Worm (Caenorhabditis elegans) whole organism, young adult: Measurements from ENCODE around the gene orc-2.

Experiments
- B0336.3 ChIP-seq: fragments of 200-800 bp; sonication (Bioruptor generic); IDR thresholded peaks from 2 replicates; pipeline ENCODE4 v1.3.6; 2022; ENCODE audit warnings: missing genetic modification characterization, missing compliant biosample characterization
- C17E4.6 ChIP-seq: fragments of 200-800 bp; sonication (Bioruptor generic); IDR thresholded peaks from 2 replicates; pipeline ENCODE4 v1.3.6; 2022; ENCODE audit warnings: missing genetic modification reagents, missing genetic modification characterization, missing compliant biosample characterization
- D2030.7 ChIP-seq: fragments of 200-800 bp; sonication (Bioruptor generic); IDR thresholded peaks from 2 replicates; pipeline ENCODE4 v1.3.6; 2022; ENCODE audit warnings: missing genetic modification reagents, missing genetic modification characterization, missing compliant biosample characterization
- F33H1.4 ChIP-seq: fragments of 200-800 bp; sonication (Bioruptor generic); IDR thresholded peaks from 2 replicates; pipeline ENCODE4 v1.3.6; 2022; ENCODE audit warnings: missing genetic modification reagents, missing genetic modification characterization, missing compliant biosample characterization
- F39B2.1 ChIP-seq: fragments of 200-800 bp; sonication (Bioruptor generic); IDR thresholded peaks from 2 replicates; pipeline ENCODE4 v1.3.6; 2022; ENCODE audit warnings: missing genetic modification reagents, missing genetic modification characterization, missing compliant biosample characterization
- F49E8.2 ChIP-seq: sonication (generic microtip); optimal IDR thresholded peaks from 3 replicates; lab custom pipeline; 2017; ENCODE audit warnings: missing genetic modification characterization, mild to moderate bottlenecking, missing compliant biosample characterization, antibody characterized with exemption, moderate library complexity; ENCODE audit not compliant: insufficient read depth
- F55B11.4 ChIP-seq: sonication (generic microtip); optimal IDR thresholded peaks from 2 replicates; lab custom pipeline; 2016; ENCODE audit warnings: missing compliant biosample characterization, missing genetic modification characterization, borderline replicate concordance; ENCODE audit not compliant: insufficient read depth
- F57C9.4 ChIP-seq: sonication (generic microtip); optimal IDR thresholded peaks from 2 replicates; lab custom pipeline; 2017; ENCODE audit warnings: mild to moderate bottlenecking, missing genetic modification characterization, missing compliant biosample characterization
- K11D2.4 ChIP-seq: fragments of 200-800 bp; sonication (Bioruptor generic); IDR thresholded peaks from 2 replicates; pipeline ENCODE4 v1.3.6; 2022; ENCODE audit warnings: missing genetic modification reagents, missing genetic modification characterization, missing compliant biosample characterization
- Y95B8A.8 ChIP-seq: fragments of 200-800 bp; sonication (Bioruptor generic); IDR thresholded peaks from 2 replicates; pipeline ENCODE4 v1.3.6; 2022; ENCODE audit warnings: missing genetic modification reagents, missing genetic modification characterization, missing compliant biosample characterization
- aptf-3 ChIP-seq: fragments of 200-800 bp; sonication (Bioruptor generic); IDR thresholded peaks from 2 replicates; pipeline ENCODE4 v1.3.6; 2022; ENCODE audit warnings: missing genetic modification characterization, missing compliant biosample characterization
- ccch-3 ChIP-seq: fragments of 200-800 bp; sonication (Bioruptor generic); optimal IDR thresholded peaks from 2 replicates; lab custom pipeline; 2018; ENCODE audit warnings: mild to moderate bottlenecking, missing genetic modification characterization, missing compliant biosample characterization
- ceh-100 ChIP-seq: fragments of 200-800 bp; sonication (Bioruptor generic); IDR thresholded peaks from 2 replicates; pipeline ENCODE4 v1.3.6; 2022; ENCODE audit warnings: missing genetic modification reagents, missing genetic modification characterization, missing compliant biosample characterization
- ceh-40 ChIP-seq: fragments of 200-800 bp; sonication (Bioruptor generic); IDR thresholded peaks from 2 replicates; pipeline ENCODE4 v1.3.6; 2022; ENCODE audit warnings: missing genetic modification characterization, missing compliant biosample characterization
- ceh-79 ChIP-seq: sonication (generic microtip); optimal IDR thresholded peaks from 2 replicates; lab custom pipeline; 2017; ENCODE audit warnings: mild to moderate bottlenecking, missing genetic modification characterization, missing compliant biosample characterization
- ceh-91 ChIP-seq: fragments of 200-800 bp; sonication (Bioruptor generic); IDR thresholded peaks from 2 replicates; pipeline ENCODE4 v1.3.6; 2022; ENCODE audit warnings: missing genetic modification reagents, missing genetic modification characterization, missing compliant biosample characterization
- chd-7 ChIP-seq: sonication (generic microtip); optimal IDR thresholded peaks from 2 replicates; lab custom pipeline; 2016; ENCODE audit warnings: mild to moderate bottlenecking, missing genetic modification characterization, moderate library complexity, missing compliant biosample characterization
- die-1 ChIP-seq: sonication (generic microtip); optimal IDR thresholded peaks from 2 replicates; lab custom pipeline; 2016; ENCODE audit warnings: missing genotype, mild to moderate bottlenecking, missing genetic modification characterization, missing compliant biosample characterization
- dpl-1 ChIP-seq: fragments of 150-350 bp; optimal IDR thresholded peaks from 2 replicates; lab custom pipeline; 2014; ENCODE audit warnings: missing biosample characterization, missing genetic modification reagents, missing genetic modification characterization
- efl-1 ChIP-seq: fragments of 150-350 bp; optimal IDR thresholded peaks from 2 replicates; lab custom pipeline; 2014; ENCODE audit warnings: missing biosample characterization, missing genetic modification reagents, missing genetic modification characterization
- egl-44 ChIP-seq: fragments of 200-800 bp; sonication (Bioruptor generic); IDR thresholded peaks from 2 replicates; pipeline ENCODE4 v1.3.6; 2022; ENCODE audit warnings: missing genetic modification reagents, missing genetic modification characterization, missing compliant biosample characterization
- ekl-4 ChIP-seq: fragments of 200-800 bp; sonication (Bioruptor generic); IDR thresholded peaks from 2 replicates; pipeline ENCODE4 v1.3.6; 2022; ENCODE audit warnings: missing genetic modification reagents, missing genetic modification characterization, missing compliant biosample characterization
- ets-4 ChIP-seq: fragments of 200-800 bp; sonication (Bioruptor generic); optimal IDR thresholded peaks from 2 replicates; lab custom pipeline; 2018; ENCODE audit warnings: mild to moderate bottlenecking, missing genetic modification characterization, missing compliant biosample characterization
- him-1 ChIP-seq: sonication (generic microtip); optimal IDR thresholded peaks from 2 replicates; lab custom pipeline; 2016; ENCODE audit warnings: missing genotype, missing genetic modification reagents, missing genetic modification characterization, missing compliant biosample characterization
- hlh-26 ChIP-seq: fragments of 200-800 bp; sonication (Bioruptor generic); conservative IDR thresholded peaks from 2 replicates; pipeline ENCODE4 v1.3.6; 2022; ENCODE audit warnings: missing genetic modification reagents, missing genetic modification characterization, missing compliant biosample characterization
- hmg-20 ChIP-seq: fragments of 200-800 bp; sonication (Bioruptor generic); IDR thresholded peaks from 2 replicates; pipeline ENCODE4 v1.3.6; 2022; ENCODE audit warnings: missing genetic modification reagents, missing genetic modification characterization, missing compliant biosample characterization
- hrde-1 ChIP-seq: sonication (generic microtip); optimal IDR thresholded peaks from 2 replicates; lab custom pipeline; 2016; ENCODE audit warnings: missing genetic modification characterization, mild to moderate bottlenecking, missing compliant biosample characterization, moderate library complexity, missing genotype, missing genetic modification reagents, borderline replicate concordance
- lag-1 ChIP-seq: fragments of 200-800 bp; sonication (Bioruptor generic); IDR thresholded peaks from 2 replicates; pipeline ENCODE4 v1.3.6; 2022; ENCODE audit warnings: missing genetic modification reagents, missing genetic modification characterization, missing compliant biosample characterization
- lin-40 ChIP-seq: sonication (generic microtip); optimal IDR thresholded peaks from 2 replicates; lab custom pipeline; 2016; ENCODE audit warnings: missing genetic modification characterization, mild to moderate bottlenecking, missing compliant biosample characterization, missing genotype, missing genetic modification reagents
- lin-54 ChIP-seq: fragments of 200-800 bp; sonication (Bioruptor generic); optimal IDR thresholded peaks from 2 replicates; lab custom pipeline; 2018; ENCODE audit warnings: mild to moderate bottlenecking, missing genetic modification characterization, missing compliant biosample characterization
- lsl-1 ChIP-seq: fragments of 200-800 bp; sonication (Bioruptor generic); optimal IDR thresholded peaks from 2 replicates; lab custom pipeline; 2018; ENCODE audit warnings: mild to moderate bottlenecking, missing genetic modification characterization, moderate library complexity, missing compliant biosample characterization
- lsy-27 ChIP-seq: sonication (generic microtip); optimal IDR thresholded peaks from 2 replicates; lab custom pipeline; 2017; ENCODE audit warnings: missing genetic modification characterization, mild to moderate bottlenecking, missing compliant biosample characterization, antibody characterized with exemption, missing genotype, borderline replicate concordance; ENCODE audit not compliant: insufficient read depth
- madf-3 ChIP-seq: fragments of 200-800 bp; sonication (Bioruptor generic); IDR thresholded peaks from 2 replicates; pipeline ENCODE4 v1.3.6; 2022; ENCODE audit warnings: missing genetic modification reagents, missing genetic modification characterization, missing compliant biosample characterization
- mxl-1 ChIP-seq: sonication (generic microtip); optimal IDR thresholded peaks from 2 replicates; lab custom pipeline; 2016; ENCODE audit warnings: missing genetic modification characterization, missing compliant biosample characterization
- nfya-2 ChIP-seq: fragments of 200-800 bp; sonication (Bioruptor generic); IDR thresholded peaks from 2 replicates; pipeline ENCODE4 v1.3.6; 2022; ENCODE audit warnings: missing genetic modification reagents, missing genetic modification characterization, missing compliant biosample characterization
- pha-4 ChIP-seq: fragments of 150-350 bp; sonication (generic microtip); optimal IDR thresholded peaks from 2 replicates; lab custom pipeline; 2014; ENCODE audit warnings: missing biosample characterization, missing genetic modification reagents, missing genetic modification characterization
- rcor-1 ChIP-seq: fragments of 200-800 bp; sonication (Bioruptor generic); IDR thresholded peaks from 2 replicates; pipeline ENCODE4 v1.3.6; 2022; ENCODE audit warnings: missing genetic modification reagents, missing genetic modification characterization, missing compliant biosample characterization
- rec-8 ChIP-seq, 2 experiments: sonication (generic microtip); optimal IDR thresholded peaks; 2 replicates each; lab custom pipeline; 2016; ENCODE audit warnings: mild to moderate bottlenecking in 2 of 2, missing genetic modification characterization in 2 of 2, missing genetic modification reagents in 2 of 2, missing genotype in 2 of 2, missing biosample characterization in 1 of 2, missing compliant biosample characterization in 1 of 2, moderate library complexity in 1 of 2
- sdz-38 ChIP-seq: sonication (generic microtip); optimal IDR thresholded peaks from 2 replicates; lab custom pipeline; 2016; ENCODE audit warnings: missing genotype, missing genetic modification characterization, missing compliant biosample characterization
- snpc-1.3 ChIP-seq: sonication (generic microtip); optimal IDR thresholded peaks from 2 replicates; lab custom pipeline; 2017; ENCODE audit warnings: missing genetic modification characterization, mild to moderate bottlenecking, missing compliant biosample characterization, antibody characterized with exemption, moderate library complexity, missing genotype, missing genetic modification reagents; ENCODE audit not compliant: insufficient read depth
- tbp1 ChIP-seq: fragments of 200-800 bp; sonication (Bioruptor generic); optimal IDR thresholded peaks from 2 replicates; lab custom pipeline; 2018; ENCODE audit warnings: mild to moderate bottlenecking, missing genetic modification characterization, missing compliant biosample characterization
- tbx-9 ChIP-seq: sonication (generic microtip); optimal IDR thresholded peaks from 2 replicates; lab custom pipeline; 2016; ENCODE audit warnings: borderline replicate concordance, missing genetic modification characterization, inconsistent platforms, missing compliant biosample characterization
- tlf-1 ChIP-seq: fragments of 200-800 bp; sonication (Bioruptor generic); optimal IDR thresholded peaks from 2 replicates; lab custom pipeline; 2018; ENCODE audit warnings: mild to moderate bottlenecking, missing genetic modification characterization, missing compliant biosample characterization
- unc-62 ChIP-seq: fragments of 150-350 bp; optimal IDR thresholded peaks from 2 replicates; lab custom pipeline; 2014; ENCODE audit warnings: missing biosample characterization, missing genetic modification reagents, missing genetic modification characterization
- zim-3 ChIP-seq: sonication (generic microtip); optimal IDR thresholded peaks from 2 replicates; lab custom pipeline; 2017; ENCODE audit warnings: mild to moderate bottlenecking, missing genetic modification characterization, moderate library complexity, missing compliant biosample characterization
- ztf-18 ChIP-seq: sonication (generic microtip); optimal IDR thresholded peaks from 2 replicates; lab custom pipeline; 2016; ENCODE audit warnings: missing genotype, mild to moderate bottlenecking, missing genetic modification characterization, missing compliant biosample characterization
- ztf-6 ChIP-seq: fragments of 200-800 bp; sonication (Bioruptor generic); IDR thresholded peaks from 2 replicates; pipeline ENCODE4 v1.3.6; 2022; ENCODE audit warnings: missing genetic modification reagents, missing genetic modification characterization, missing compliant biosample characterization

orc-2 gene

ce11 chrII:10868670-10869246 is 5.0 kb upstream of the orc-2 start, which contains the start of the genes gmps-1 and cap-2 (continued):
- TF ChIP-seq madf-3 (peak; percentile 92), D2030.7 (GFP tag; lab: Robert Waterston, UW) (peak; percentile 91), rcor-1 (GFP tag; lab: Robert Waterston, UW) (peak; percentile 95), ztf-18 (peak; percentile 71), ccch-3 (no peak), mxl-1 (tag; lab: Kevin White, UChicago) (no peak), B0336.3 (GFP tag; lab: Robert Waterston, UW) (peak; percentile 95), pha-4 (tag; lab: Kevin White, UChicago) (peak; percentile 71), lin-40 (peak; percentile 97), ceh-100 (GFP tag; lab: Robert Waterston, UW) (peak; percentile 85), chd-7 (tag; lab: Kevin White, UChicago) (peak; percentile 89), tlf-1 (GFP tag; lab: Kevin White, UChicago) (peak; percentile 95), F57C9.4 (tag; lab: Kevin White, UChicago) (peak; percentile 49), lin-54 (GFP tag; lab: Kevin White, UChicago) (peak; percentile 92), ceh-79 (no peak), unc-62 (GFP tag; lab: Kevin White, UChicago) (no peak), hlh-26 (GFP tag; lab: Robert Waterston, UW) (no peak), sdz-38 (no peak), F33H1.4 (GFP tag; lab: Robert Waterston, UW) (peak; percentile 100), F49E8.2 (tag; lab: Kevin White, UChicago) (peak; percentile 85), aptf-3 (GFP tag; lab: Robert Waterston, UW) (no peak), snpc-1.3 (tag; lab: Kevin White, UChicago) (peak; percentile 75), lsl-1 (peak; percentile 98), ceh-40 (GFP tag; lab: Robert Waterston, UW) (no peak), egl-44 (GFP tag; lab: Robert Waterston, UW) (peak; percentile 76; the same call in 1 of the 2 replicates), lsy-27 (no peak), ceh-91 (GFP tag; lab: Robert Waterston, UW) (peak; percentile 82), tbx-9 (no peak), efl-1 (GFP tag; lab: Kevin White, UChicago) (peak; percentile 45), hmg-20 (peak; percentile 93), nfya-2 (GFP tag; lab: Robert Waterston, UW) (no peak), him-1 (peak; percentile 53), C17E4.6 (GFP tag; lab: Robert Waterston, UW) (peak; percentile 92), zim-3 (no peak), Y95B8A.8 (peak; percentile 89), K11D2.4 (peak; percentile 96), ztf-6 (GFP tag; lab: Robert Waterston, UW) (peak; percentile 55; the same call in 1 of the 2 replicates), hrde-1 (peak; percentile 58), ekl-4 (GFP tag; lab: Robert Waterston, UW) (peak; percentile 96), tbp1 (GFP tag; lab: Kevin White, UChicago) (peak; percentile 74), lag-1 (GFP tag; lab: Robert Waterston, UW) (peak; percentile 88; the same call in 1 of the 2 replicates), die-1 (tag; lab: Kevin White, UChicago) (no peak), ets-4 (GFP tag; lab: Kevin White, UChicago) (no peak), dpl-1 (peak; percentile 56), F55B11.4 (tag; lab: Kevin White, UChicago) (no peak), rec-8 (tag; optimal IDR thresholded peaks at IDR 0.05; lab: Kevin White, UChicago) (peak in 1 of 2 experiments; percentile 59), F39B2.1 (GFP tag; lab: Robert Waterston, UW) (peak; percentile 30; the same call in 1 of the 2 replicates)
